Worm (Caenorhabditis elegans) whole organism, late embryonic: ENCODE measurements around the gene F42A10.5.

Experiments
- ceh-18 ChIP-seq: sonication (generic microtip); optimal IDR thresholded peaks from 2 replicates; lab custom pipeline; 2016; ENCODE audit warnings: missing genetic modification characterization, missing compliant biosample characterization
- elt-2 ChIP-seq: sonication (generic microtip); optimal IDR thresholded peaks from 2 replicates; lab custom pipeline; 2016; ENCODE audit warnings: missing genetic modification reagents, missing genetic modification characterization, missing compliant biosample characterization
- ets-4 ChIP-seq: sonication (generic microtip); optimal IDR thresholded peaks from 2 replicates; lab custom pipeline; 2016; ENCODE audit warnings: missing genetic modification characterization, missing compliant biosample characterization
- hlh-6 ChIP-seq: sonication (generic microtip); optimal IDR thresholded peaks from 2 replicates; lab custom pipeline; 2016; ENCODE audit warnings: missing genotype, missing genetic modification characterization, missing compliant biosample characterization
- npax-4 ChIP-seq: sonication (generic microtip); optimal IDR thresholded peaks from 2 replicates; lab custom pipeline; 2016; ENCODE audit warnings: missing genetic modification characterization, missing compliant biosample characterization
- pat-9 ChIP-seq: fragments of 200-800 bp; sonication (Bioruptor generic); optimal IDR thresholded peaks from 2 replicates; lab custom pipeline; 2018; ENCODE audit warnings: mild to moderate bottlenecking, missing genetic modification characterization, moderate library complexity, missing compliant biosample characterization
- pha-4 ChIP-seq: fragments of 150-350 bp; optimal IDR thresholded peaks from 2 replicates; lab custom pipeline; 2018; ENCODE audit warnings: missing biosample characterization, missing genetic modification reagents, missing genetic modification characterization
- rnt-1 ChIP-seq: sonication (generic microtip); optimal IDR thresholded peaks from 2 replicates; lab custom pipeline; 2016; ENCODE audit warnings: missing genetic modification characterization, missing compliant biosample characterization
- unc-55 ChIP-seq: sonication (generic microtip); optimal IDR thresholded peaks from 2 replicates; lab custom pipeline; 2017; ENCODE audit warnings: missing biosample characterization, missing genetic modification reagents, missing genetic modification characterization

- TF ChIP-seq rnt-1 (tag; lab: Kevin White, UChicago) (no peak), pha-4 (tag; lab: Kevin White, UChicago) (no peak), ceh-18 (tag; lab: Kevin White, UChicago) (no peak), elt-2 (no peak), unc-55 (GFP tag; lab: Kevin White, UChicago) (no peak), ets-4 (no peak), npax-4 (tag; lab: Kevin White, UChicago) (no peak), hlh-6 (tag; lab: Kevin White, UChicago) (no peak), pat-9 (tag; lab: Kevin White, UChicago) (no peak)
Observed at ce11 chrIII:6166634-6167033, 6.6 kb downstream of the F42A10.5 start.
